Worm (Caenorhabditis elegans) whole organism, mixed stage, embryonic: ENCODE data around the gene mrps-33.

ENCODE experiments used
- M03D4.4 ChIP-seq: sonication (generic microtip); optimal IDR thresholded peaks from 2 replicates; lab custom pipeline; 2017; ENCODE audit warnings: mild to moderate bottlenecking, missing genetic modification characterization, missing compliant biosample characterization
- bed-3 ChIP-seq: fragments of 200-800 bp; sonication (Bioruptor generic); optimal IDR thresholded peaks from 3 replicates; lab custom pipeline; 2018; ENCODE audit warnings: mild to moderate bottlenecking, missing genetic modification characterization, moderate library complexity, missing compliant biosample characterization
- blmp-1 ChIP-seq: fragments of 150-350 bp; optimal IDR thresholded peaks from 2 replicates; lab custom pipeline; 2014; ENCODE audit warnings: missing biosample characterization, missing genetic modification characterization
- ceh-39 ChIP-seq: fragments of 150-350 bp; optimal IDR thresholded peaks from 2 replicates; lab custom pipeline; 2014; ENCODE audit warnings: missing biosample characterization, missing genetic modification characterization
- ceh-83 ChIP-seq: fragments of 200-800 bp; sonication (Bioruptor generic); optimal IDR thresholded peaks from 2 replicates; lab custom pipeline; 2018; ENCODE audit warnings: mild to moderate bottlenecking, missing genetic modification characterization, missing compliant biosample characterization
- ces-1 ChIP-seq: fragments of 150-350 bp; optimal IDR thresholded peaks from 2 replicates; lab custom pipeline; 2014; ENCODE audit warnings: missing biosample characterization, missing genetic modification reagents, missing genetic modification characterization
- cnd-1 ChIP-seq: fragments of 200-800 bp; sonication (Bioruptor generic); optimal IDR thresholded peaks from 2 replicates; lab custom pipeline; 2018; ENCODE audit warnings: mild to moderate bottlenecking, missing genetic modification characterization, missing compliant biosample characterization
- drap-1 ChIP-seq: fragments of 200-800 bp; sonication (Bioruptor generic); optimal IDR thresholded peaks from 3 replicates; lab custom pipeline; 2018; ENCODE audit warnings: mild to moderate bottlenecking, missing genetic modification characterization, missing compliant biosample characterization
- elt-1 ChIP-seq: sonication (generic microtip); optimal IDR thresholded peaks from 2 replicates; lab custom pipeline; 2017; ENCODE audit warnings: missing genetic modification characterization, mild to moderate bottlenecking, missing compliant biosample characterization, antibody characterized with exemption, moderate library complexity, borderline replicate concordance; ENCODE audit not compliant: insufficient read depth
- elt-3 ChIP-seq: fragments of 150-350 bp; optimal IDR thresholded peaks from 2 replicates; lab custom pipeline; 2014; ENCODE audit warnings: missing biosample characterization, missing genetic modification characterization
- flh-1 ChIP-seq: fragments of 200-800 bp; sonication (Bioruptor generic); optimal IDR thresholded peaks from 2 replicates; lab custom pipeline; 2018; ENCODE audit warnings: mild to moderate bottlenecking, missing genetic modification characterization, moderate library complexity, missing compliant biosample characterization
- hlh-1 ChIP-seq: fragments of 150-350 bp; optimal IDR thresholded peaks from 2 replicates; lab custom pipeline; 2014; ENCODE audit warnings: missing biosample characterization, missing genetic modification reagents, missing genetic modification characterization
- lin-13 ChIP-seq: fragments of 150-350 bp; optimal IDR thresholded peaks from 2 replicates; lab custom pipeline; 2014; ENCODE audit warnings: missing biosample characterization, missing genetic modification characterization
- lin-32 ChIP-seq: fragments of 200-800 bp; sonication (Bioruptor generic); optimal IDR thresholded peaks from 2 replicates; lab custom pipeline; 2018; ENCODE audit warnings: mild to moderate bottlenecking, missing genetic modification characterization, missing compliant biosample characterization
- lsy-2 ChIP-seq: fragments of 150-350 bp; optimal IDR thresholded peaks from 2 replicates; lab custom pipeline; 2014; ENCODE audit warnings: missing biosample characterization, missing genetic modification characterization
- mep-1 ChIP-seq: fragments of 150-350 bp; optimal IDR thresholded peaks from 2 replicates; lab custom pipeline; 2017; ENCODE audit warnings: missing biosample characterization, missing genetic modification reagents, missing genetic modification characterization, inconsistent platforms
- mls-2 ChIP-seq: sonication (generic microtip); optimal IDR thresholded peaks from 2 replicates; lab custom pipeline; 2016; ENCODE audit warnings: mild to moderate bottlenecking, missing genetic modification characterization, moderate library complexity, missing compliant biosample characterization
- nhr-12 ChIP-seq: fragments of 150-350 bp; optimal IDR thresholded peaks from 2 replicates; lab custom pipeline; 2014; ENCODE audit warnings: missing biosample characterization, missing genetic modification characterization
- nhr-237 ChIP-seq: fragments of 150-350 bp; optimal IDR thresholded peaks from 2 replicates; lab custom pipeline; 2014; ENCODE audit warnings: missing biosample characterization, missing genetic modification characterization
- nhr-28 ChIP-seq: fragments of 150-350 bp; optimal IDR thresholded peaks from 2 replicates; lab custom pipeline; 2014; ENCODE audit warnings: missing biosample characterization, missing genetic modification characterization
- nhr-76 ChIP-seq: sonication (generic microtip); optimal IDR thresholded peaks from 2 replicates; lab custom pipeline; 2017; ENCODE audit warnings: missing biosample characterization, missing genetic modification characterization
- pha-4 ChIP-seq: fragments of 150-350 bp; optimal IDR thresholded peaks from 2 replicates; lab custom pipeline; 2018; ENCODE audit warnings: missing biosample characterization, missing genetic modification reagents, missing genetic modification characterization
- sem-2 ChIP-seq: fragments of 200-800 bp; sonication (Bioruptor generic); optimal IDR thresholded peaks from 2 replicates; lab custom pipeline; 2018; ENCODE audit warnings: mild to moderate bottlenecking, missing genetic modification characterization, missing compliant biosample characterization
- snpc-4 ChIP-seq: fragments of 150-350 bp; optimal IDR thresholded peaks from 2 replicates; lab custom pipeline; 2014; ENCODE audit warnings: missing biosample characterization, missing genetic modification characterization
- sptf-1 ChIP-seq: sonication (generic microtip); optimal IDR thresholded peaks from 2 replicates; lab custom pipeline; 2017; ENCODE audit warnings: mild to moderate bottlenecking, missing genetic modification characterization, moderate library complexity, missing compliant biosample characterization
- tbx-8 ChIP-seq: fragments of 200-800 bp; sonication (Bioruptor generic); optimal IDR thresholded peaks from 2 replicates; lab custom pipeline; 2018; ENCODE audit warnings: mild to moderate bottlenecking, missing genetic modification characterization, moderate library complexity, missing compliant biosample characterization
- unc-120 ChIP-seq: sonication (generic microtip); optimal IDR thresholded peaks from 2 replicates; lab custom pipeline; 2017; ENCODE audit warnings: missing genetic modification characterization, missing compliant biosample characterization; ENCODE audit not compliant: poor library complexity, severe bottlenecking
- unc-39 ChIP-seq: fragments of 150-350 bp; optimal IDR thresholded peaks from 2 replicates; lab custom pipeline; 2014; ENCODE audit warnings: missing biosample characterization, missing genetic modification characterization
- unc-62 ChIP-seq: fragments of 150-350 bp; optimal IDR thresholded peaks from 2 replicates; lab custom pipeline; 2014; ENCODE audit warnings: missing biosample characterization, missing genetic modification reagents, missing genetic modification characterization
- zip-8 ChIP-seq: fragments of 150-350 bp; optimal IDR thresholded peaks from 2 replicates; lab custom pipeline; 2014; ENCODE audit warnings: missing biosample characterization, missing genetic modification characterization
- ztf-11 ChIP-seq: fragments of 150-350 bp; optimal IDR thresholded peaks from 2 replicates; lab custom pipeline; 2014; ENCODE audit warnings: missing biosample characterization, missing genetic modification characterization

Gene mrps-33

ce11 chrIV:8740952-8741438 is 1.2 kb upstream of the mrps-33 start, which contains the start of gene F21D5.6:
Gene F21D5.6, minus strand, starts transcription at chrIV:8741388.
- TF ChIP-seq unc-62 (GFP tag; lab: Kevin White, UChicago) (no peak), hlh-1 (tag; lab: Kevin White, UChicago) (no peak), pha-4 (no peak), unc-120 (no peak), ces-1 (GFP tag; lab: Kevin White, UChicago) (no peak), ceh-39 (tag; lab: Kevin White, UChicago) (no peak), lin-32 (GFP tag; lab: Kevin White, UChicago) (no peak), nhr-237 (tag; lab: Kevin White, UChicago) (no peak), ztf-11 (tag; lab: Kevin White, UChicago) (no peak), sptf-1 (tag; lab: Kevin White, UChicago) (no peak), nhr-12 (tag; lab: Kevin White, UChicago) (no peak), M03D4.4 (no peak), drap-1 (GFP tag; lab: Kevin White, UChicago) (no peak), nhr-28 (no peak), elt-3 (no peak), mep-1 (tag; lab: Kevin White, UChicago) (no peak), tbx-8 (no peak), mls-2 (tag; lab: Kevin White, UChicago) (no peak)

ce11 chrIV:8739294-8739693 is 532 bp downstream of the mrps-33 start, which contains the start of gene F21D5.5:
Gene F21D5.5, minus strand, starts transcription at chrIV:8739394.
- no peak for TF ChIP-seq ceh-83 (GFP tag; lab: Kevin White, UChicago)
- no peak for TF ChIP-seq ceh-39 (tag; lab: Kevin White, UChicago)
- no peak for TF ChIP-seq pha-4
- no peak for TF ChIP-seq hlh-1 (tag; lab: Kevin White, UChicago)
- no peak for TF ChIP-seq cnd-1 (tag; lab: Kevin White, UChicago)
- TF ChIP-seq zip-8 (tag; lab: Kevin White, UChicago) = no peak

ce11 chrIV:8737787-8738186 is 2.0 kb downstream of the mrps-33 start, which contains the start of gene F21D5.4:
Gene F21D5.4, plus strand, starts transcription at chrIV:8738087.
- TF ChIP-seq bed-3 (GFP tag; lab: Kevin White, UChicago) (no peak), sem-2 (no peak), ceh-39 (tag; lab: Kevin White, UChicago) (no peak), cnd-1 (tag; lab: Kevin White, UChicago) (no peak)

- TF ChIP-seq unc-120 = peak; percentile 10
- TF ChIP-seq hlh-1 (tag; lab: Kevin White, UChicago) = peak; percentile 11
- TF ChIP-seq elt-1 = no peak
- peak; percentile 35 for TF ChIP-seq pha-4
- TF ChIP-seq, all 35 proteins: peak for 3
Observed at ce11 chrIV:8737354-8737753, 2.5 kb downstream of the mrps-33 start.

ce11 chrIV:8730469-8730868 is 9.4 kb downstream of the mrps-33 start, which contains the start of gene F21D5.3:
Gene F21D5.3, plus strand, starts transcription at chrIV:8730815.
- TF ChIP-seq nhr-237 (tag; lab: Kevin White, UChicago) (no peak), ztf-11 (tag; lab: Kevin White, UChicago) (no peak), lin-13 (tag; lab: Kevin White, UChicago) (no peak), cnd-1 (tag; lab: Kevin White, UChicago) (no peak), blmp-1 (tag; lab: Kevin White, UChicago) (no peak), snpc-4 (tag; lab: Kevin White, UChicago) (no peak), bed-3 (GFP tag; lab: Kevin White, UChicago) (no peak), unc-120 (no peak)
- TF ChIP-seq, all 35 proteins: peak for 0

- TF ChIP-seq ceh-83 (GFP tag; lab: Kevin White, UChicago) (no peak), pha-4 (no peak), M03D4.4 (no peak), sptf-1 (tag; lab: Kevin White, UChicago) (no peak), unc-39 (tag; lab: Kevin White, UChicago) (no peak), lsy-2 (no peak), mls-2 (tag; lab: Kevin White, UChicago) (no peak), ces-1 (GFP tag; lab: Kevin White, UChicago) (no peak), unc-62 (GFP tag; lab: Kevin White, UChicago) (no peak), flh-1 (no peak), hlh-1 (tag; lab: Kevin White, UChicago) (no peak), nhr-237 (tag; lab: Kevin White, UChicago) (no peak), nhr-76 (tag; lab: Kevin White, UChicago) (no peak), bed-3 (GFP tag; lab: Kevin White, UChicago) (no peak), ztf-11 (tag; lab: Kevin White, UChicago) (no peak), drap-1 (GFP tag; lab: Kevin White, UChicago) (no peak)
Observed at ce11 chrIV:8729636-8730035, 10.2 kb downstream of the mrps-33 start.
